Worm (Caenorhabditis elegans): ENCODE measurements around the gene C43F9.7.

Gene C43F9.7

DNA sequence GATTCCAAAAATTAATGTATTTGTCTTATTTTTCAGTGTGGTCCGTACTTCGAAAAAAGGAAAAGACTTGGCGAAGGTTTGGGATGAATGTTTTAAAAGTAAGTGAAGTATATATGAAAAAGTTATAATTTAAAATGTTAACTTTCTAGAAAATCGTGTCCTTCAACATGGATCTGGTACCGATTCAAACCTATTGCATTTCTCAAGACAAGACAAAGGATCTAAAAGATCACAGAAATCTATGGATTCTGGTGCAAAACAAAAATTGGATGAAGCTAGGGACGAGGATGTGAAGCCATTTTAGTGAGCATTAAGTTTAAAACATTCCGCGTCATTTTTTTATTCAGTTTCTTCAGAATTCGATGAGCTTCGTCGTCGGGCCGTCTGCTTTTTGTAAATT lies 38.5 kb downstream of the C43F9.7 start, which contains the start of gene zim-2:
Gene zim-2 (plus strand): TSS at position 301 of the 400 bp plus-strand sequence.
- no peak for TF ChIP-seq ceh-48 (tag; optimal IDR thresholded peaks at IDR 0.05)
- TF ChIP-seq syd-9 (tag; optimal IDR thresholded peaks at IDR 0.05) = no peak
- no peak for TF ChIP-seq unc-3 (GFP tag; conservative IDR thresholded peaks at IDR 0.05)
- no peak for TF ChIP-seq unc-3 (tag; optimal IDR thresholded peaks at IDR 0.05)
- no peak for TF ChIP-seq rnt-1 (tag; optimal IDR thresholded peaks at IDR 0.05)
- no peak for TF ChIP-seq sox-4 (tag; optimal IDR thresholded peaks at IDR 0.05)
- TF ChIP-seq ahr-1 (tag; optimal IDR thresholded peaks at IDR 0.05) = no peak
- no peak for TF ChIP-seq ref-2 (tag; optimal IDR thresholded peaks at IDR 0.05)
- no peak for TF ChIP-seq pqm-1 (tag; optimal IDR thresholded peaks at IDR 0.05)
- no peak for TF ChIP-seq ceh-14 (tag; optimal IDR thresholded peaks at IDR 0.05)
- TF ChIP-seq ceh-31 (tag; optimal IDR thresholded peaks at IDR 0.05) = no peak
- TF ChIP-seq ceh-18 (tag; optimal IDR thresholded peaks at IDR 0.05) = no peak
- no peak for TF ChIP-seq pros-1 (tag; optimal IDR thresholded peaks at IDR 0.05)
- TF ChIP-seq pag-3 (tag; optimal IDR thresholded peaks at IDR 0.05; ENCODE audit: borderline replicate concordance) = no peak
- no peak for TF ChIP-seq gmeb-2 (tag; optimal IDR thresholded peaks at IDR 0.05)
- no peak for TF ChIP-seq C08G9.2 (tag; optimal IDR thresholded peaks at IDR 0.05)
- no peak for TF ChIP-seq fkh-10 (GFP tag; optimal IDR thresholded peaks at IDR 0.05)

DNA sequence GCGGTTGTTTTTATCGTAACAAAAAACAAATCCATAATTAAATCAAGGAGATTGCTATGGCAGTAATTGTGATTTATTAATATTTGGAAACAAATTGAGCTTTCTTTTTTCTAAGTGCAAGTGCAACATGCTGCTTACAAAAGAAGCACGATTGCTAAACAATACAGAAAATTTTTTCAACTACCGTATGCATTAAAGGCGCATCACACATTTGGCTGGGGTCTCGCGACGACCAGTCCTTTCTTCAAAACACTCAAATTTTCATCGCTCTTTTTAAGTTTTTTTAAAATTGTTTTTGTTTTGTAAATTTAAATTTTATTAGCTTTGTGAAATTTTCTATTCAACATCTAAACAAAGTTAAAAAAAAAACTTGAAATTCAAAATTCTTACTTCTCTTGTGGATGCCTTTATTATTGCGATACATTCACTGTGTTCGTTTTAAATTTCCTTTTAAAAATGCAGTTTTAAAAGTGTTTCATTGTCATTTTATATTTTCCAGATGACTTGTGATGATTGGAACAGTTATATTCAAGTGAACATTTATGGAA lies 46.8 kb downstream of the C43F9.7 start, which contains the start of gene zim-1:
Gene zim-1 (plus strand): TSS at position 498 of the 548 bp plus-strand sequence.
- TF ChIP-seq ceh-18 (tag; optimal IDR thresholded peaks at IDR 0.05) = no peak
- TF ChIP-seq dmd-4 (tag; optimal IDR thresholded peaks at IDR 0.05; ENCODE audit: borderline replicate concordance) = no peak
- TF ChIP-seq ceh-45 (GFP tag; IDR thresholded peaks at IDR 0.05) = no peak
- no peak for TF ChIP-seq nhr-11 (tag; optimal IDR thresholded peaks at IDR 0.05)
- TF ChIP-seq ceh-2 (tag; optimal IDR thresholded peaks at IDR 0.05) = no peak
- no peak for TF ChIP-seq syd-9 (tag; optimal IDR thresholded peaks at IDR 0.05)
- no peak for TF ChIP-seq pha-4 (tag; optimal IDR thresholded peaks at IDR 0.05)
- TF ChIP-seq dve-1 (tag; optimal IDR thresholded peaks at IDR 0.05) = no peak
- TF ChIP-seq ceh-31 (tag; optimal IDR thresholded peaks at IDR 0.05) = no peak
- no peak for TF ChIP-seq madf-2 (tag; optimal IDR thresholded peaks at IDR 0.05)
- no peak for TF ChIP-seq tbx-2 (tag; optimal IDR thresholded peaks at IDR 0.05)
- TF ChIP-seq pha-2 (tag; optimal IDR thresholded peaks at IDR 0.05) = no peak
- no peak for TF ChIP-seq ttx-3 (tag; optimal IDR thresholded peaks at IDR 0.05)

DNA sequence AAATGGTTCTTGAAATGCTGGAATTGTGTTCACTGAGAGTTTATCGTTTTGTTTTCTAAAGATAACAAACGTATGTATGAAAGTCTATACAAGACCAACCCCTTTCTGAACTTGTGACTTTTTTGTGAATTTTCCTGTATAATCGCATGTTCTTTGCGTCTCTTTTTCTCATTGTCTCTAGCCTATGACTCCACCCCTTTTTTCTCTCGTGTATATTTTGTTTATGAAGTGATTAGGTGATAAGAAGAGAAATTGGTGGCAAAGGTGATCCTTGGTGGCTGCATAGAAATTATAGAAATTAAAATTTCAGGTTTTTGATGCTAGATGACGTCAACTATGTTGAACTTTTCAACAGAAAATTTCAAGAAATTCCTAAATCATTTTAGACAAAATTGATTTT lies 48.4 kb downstream of the C43F9.7 start, which contains the start of gene T07G12.5:
Gene T07G12.5 (minus strand): TSS at position 101 of the 400 bp plus-strand sequence.
- TF ChIP-seq elt-2 (tag; optimal IDR thresholded peaks at IDR 0.05) = no peak
- no peak for TF ChIP-seq ceh-6 (GFP tag; optimal IDR thresholded peaks at IDR 0.05)
- TF ChIP-seq pqm-1 (tag; optimal IDR thresholded peaks at IDR 0.05) = no peak
- TF ChIP-seq ztf-16 (tag; optimal IDR thresholded peaks at IDR 0.05) = no peak
- TF ChIP-seq che-1 (tag; optimal IDR thresholded peaks at IDR 0.05) = no peak
- TF ChIP-seq ceh-22 (tag; optimal IDR thresholded peaks at IDR 0.05) = no peak
- TF ChIP-seq ceh-18 (tag; optimal IDR thresholded peaks at IDR 0.05) = no peak
- no peak for TF ChIP-seq fax-1 (tag; optimal IDR thresholded peaks at IDR 0.05)
- TF ChIP-seq zip-5 (tag; optimal IDR thresholded peaks at IDR 0.05) = no peak
- TF ChIP-seq mec-3 (tag; optimal IDR thresholded peaks at IDR 0.05; ENCODE audit: borderline replicate concordance) = no peak
- no peak for TF ChIP-seq hlh-15 (tag; optimal IDR thresholded peaks at IDR 0.05)

DNA sequence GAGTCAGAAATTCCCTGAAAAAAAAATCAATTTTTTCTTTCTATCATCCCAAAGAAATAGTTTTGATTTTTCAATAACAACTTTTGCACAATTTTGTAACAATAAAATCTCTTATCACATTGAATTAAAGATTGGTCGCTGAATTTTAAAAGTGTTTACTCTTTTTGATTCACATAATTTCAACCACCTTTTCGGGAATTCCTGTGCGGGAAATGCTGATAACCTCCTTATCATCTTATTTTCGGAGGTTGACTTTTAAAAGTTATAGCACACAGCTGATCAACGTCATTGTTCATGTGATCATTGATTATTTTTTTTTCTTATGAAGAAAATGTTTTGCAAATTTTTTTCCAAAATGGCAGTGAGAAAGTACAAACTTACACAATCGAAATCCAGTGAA lies 50.1 kb downstream of the C43F9.7 start:
- TF ChIP-seq hlh-30 (tag; optimal IDR thresholded peaks at IDR 0.05; ENCODE audit: insufficient read depth) = no peak
- TF ChIP-seq ceh-2 (tag; optimal IDR thresholded peaks at IDR 0.05) = no peak
- no peak for TF ChIP-seq hlh-8 (tag; optimal IDR thresholded peaks at IDR 0.05)
- TF ChIP-seq unc-86 (tag; optimal IDR thresholded peaks at IDR 0.05) = no peak
- TF ChIP-seq npax-4 (tag; optimal IDR thresholded peaks at IDR 0.05) = no peak
- TF ChIP-seq ceh-45 (GFP tag; IDR thresholded peaks at IDR 0.05) = no peak
- no peak for TF ChIP-seq ceh-31 (tag; optimal IDR thresholded peaks at IDR 0.05)
- TF ChIP-seq ahr-1 (tag; optimal IDR thresholded peaks at IDR 0.05) = no peak
- TF ChIP-seq ceh-14 (tag; optimal IDR thresholded peaks at IDR 0.05) = no peak
- TF ChIP-seq rnt-1 (tag; optimal IDR thresholded peaks at IDR 0.05) = no peak
- no peak for TF ChIP-seq nhr-11 (tag; optimal IDR thresholded peaks at IDR 0.05)

Data from whole organism, late embryonic.